Worm (Caenorhabditis elegans): ENCODE data around the gene R74.2.

DNA sequence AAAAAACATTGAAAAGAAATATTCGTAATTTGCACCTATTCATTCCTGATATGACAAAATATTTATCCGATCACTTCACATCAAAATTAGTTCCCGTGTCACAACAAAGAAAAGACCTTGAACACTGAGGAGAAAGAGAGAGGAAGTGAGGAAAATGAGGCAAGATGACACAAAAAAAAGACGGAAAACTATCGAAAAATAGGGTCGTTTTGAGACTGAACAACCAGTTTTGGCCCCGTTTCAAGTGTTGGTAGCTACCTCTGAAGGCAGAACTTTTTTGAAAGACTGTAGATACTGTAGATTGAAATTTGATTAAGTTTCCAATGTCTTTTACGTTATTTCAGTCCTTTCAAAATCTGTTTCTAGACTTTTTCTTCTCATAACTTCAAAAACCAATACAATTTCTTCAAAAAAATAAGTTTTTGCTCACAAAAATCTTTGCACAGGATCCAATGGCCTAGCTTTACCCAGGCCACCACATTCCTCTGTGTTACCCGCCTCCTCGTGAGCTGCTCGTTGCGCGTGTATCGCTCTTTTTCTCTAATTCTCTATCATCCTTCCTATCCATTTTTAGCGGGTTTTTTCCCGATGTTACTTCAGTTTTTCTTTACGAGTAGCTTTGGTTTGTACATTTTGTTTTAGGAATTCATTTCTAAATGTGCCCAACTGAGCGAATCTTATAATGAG, 8.5 kb downstream of the R74.2 start:
- TF ChIP-seq pha-4 (tag; optimal IDR thresholded peaks at IDR 0.05), result no peak
- TF ChIP-seq nhr-11 (tag; optimal IDR thresholded peaks at IDR 0.05), result no peak
- no peak for TF ChIP-seq npax-4 (tag; optimal IDR thresholded peaks at IDR 0.05)

Measured in whole organism, late embryonic.